Worm (Caenorhabditis elegans) whole organism, L4/young adult: ENCODE results near the gene arrd-18.

Source experiments
- W03F9.2 ChIP-seq: fragments of 150-350 bp; optimal IDR thresholded peaks from 2 replicates; lab custom pipeline; 2014; ENCODE audit warnings: missing biosample characterization, missing genetic modification characterization
- dao-5 ChIP-seq: sonication (generic microtip); optimal IDR thresholded peaks from 2 replicates; lab custom pipeline; 2016; ENCODE audit warnings: missing genotype, missing genetic modification characterization, moderate library complexity, missing compliant biosample characterization
- him-1 ChIP-seq: sonication (generic microtip); optimal IDR thresholded peaks from 2 replicates; lab custom pipeline; 2016; ENCODE audit warnings: missing genotype, missing genetic modification reagents, missing genetic modification characterization, missing compliant biosample characterization

DNA sequence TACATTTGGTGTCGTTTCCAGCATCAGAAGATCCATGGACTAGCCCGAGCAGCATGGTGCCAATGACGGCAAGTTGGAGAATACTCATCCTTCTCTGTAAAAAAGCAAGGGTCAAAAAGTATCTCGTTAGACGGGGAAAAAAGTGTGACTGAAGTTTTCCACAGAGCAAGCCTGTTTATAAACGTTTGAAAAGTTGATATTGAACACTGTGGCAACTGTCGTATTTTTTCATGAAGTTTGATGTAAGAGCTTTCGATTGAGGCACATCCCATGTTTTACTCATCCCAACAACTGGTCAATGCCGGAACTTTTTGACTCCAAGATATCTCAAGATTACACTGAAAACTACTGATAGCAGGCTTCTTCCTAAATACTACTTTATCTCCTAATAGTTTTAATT lies 7.1 kb upstream of the arrd-18 start, which contains the start of gene F35F10.13:
- TF ChIP-seq him-1 (tag; lab: Kevin White, UChicago): no peak
- no peak for TF ChIP-seq W03F9.2 (tag; lab: Kevin White, UChicago)
- no peak for TF ChIP-seq dao-5
